Worm (Caenorhabditis elegans) whole organism, L4 larva: Measurements from ENCODE around the gene F54D5.3.

Experiments
- F10B5.3 ChIP-seq: sonication (generic microtip); optimal IDR thresholded peaks from 2 replicates; lab custom pipeline; 2016; ENCODE audit warnings: mild to moderate bottlenecking, missing genetic modification characterization, missing compliant biosample characterization
- F26F4.8 ChIP-seq: fragments of 200-800 bp; sonication (Bioruptor generic); conservative IDR thresholded peaks from 2 replicates; pipeline ENCODE4 v1.3.6; 2022; ENCODE audit warnings: missing genetic modification characterization, missing compliant biosample characterization
- R02D3.7 ChIP-seq: fragments of 150-350 bp; sonication (generic microtip); optimal IDR thresholded peaks from 3 replicates; lab custom pipeline; 2014; ENCODE audit warnings: missing biosample characterization, missing genetic modification characterization
- T26A8.4 ChIP-seq: fragments of 200-800 bp; sonication (Bioruptor generic); IDR thresholded peaks from 2 replicates; pipeline ENCODE4 v1.3.6; 2022; ENCODE audit warnings: missing genetic modification characterization, missing compliant biosample characterization
- Y105C5A.15 ChIP-seq: fragments of 200-800 bp; sonication (Bioruptor generic); IDR thresholded peaks from 2 replicates; pipeline ENCODE4 v1.3.6; 2022; ENCODE audit warnings: missing genetic modification characterization, missing compliant biosample characterization
- ZK337.2 ChIP-seq: fragments of 200-800 bp; sonication (Bioruptor generic); IDR thresholded peaks from 2 replicates; pipeline ENCODE4 v1.3.6; 2022; ENCODE audit warnings: missing genetic modification reagents, missing genetic modification characterization, missing compliant biosample characterization
- aha-1 ChIP-seq: fragments of 150-350 bp; peaks from one replicate; lab custom pipeline; 2014; ENCODE audit warnings: missing biosample characterization, missing genetic modification characterization
- aly-2 ChIP-seq: sonication (generic microtip); optimal IDR thresholded peaks from 2 replicates; lab custom pipeline; 2018; ENCODE audit warnings: missing biosample characterization, missing genetic modification characterization
- arid-1 ChIP-seq: fragments of 200-800 bp; sonication (Bioruptor generic); conservative IDR thresholded peaks from 2 replicates; pipeline ENCODE4 v1.3.6; 2022; ENCODE audit warnings: missing genetic modification reagents, missing genetic modification characterization, missing compliant biosample characterization
- ceh-20 ChIP-seq: fragments of 200-800 bp; sonication (Bioruptor generic); IDR thresholded peaks from 2 replicates; pipeline ENCODE4 v1.3.6; 2022; ENCODE audit warnings: missing genetic modification reagents, missing genetic modification characterization, missing compliant biosample characterization
- ceh-28 ChIP-seq: fragments of 150-350 bp; optimal IDR thresholded peaks from 2 replicates; lab custom pipeline; 2014; ENCODE audit warnings: missing biosample characterization, missing genetic modification reagents, missing genetic modification characterization
- ceh-82 ChIP-seq: sonication (generic microtip); optimal IDR thresholded peaks from 2 replicates; lab custom pipeline; 2017; ENCODE audit warnings: missing biosample characterization, missing genetic modification characterization
- ces-1 ChIP-seq: fragments of 150-350 bp; sonication (generic microtip); optimal IDR thresholded peaks from 4 replicates; lab custom pipeline; 2014; ENCODE audit warnings: missing biosample characterization, missing genetic modification reagents, missing genetic modification characterization
- cey-2 ChIP-seq: sonication (generic microtip); optimal IDR thresholded peaks from 3 replicates; lab custom pipeline; 2017; ENCODE audit warnings: missing genetic modification characterization, mild to moderate bottlenecking, missing compliant biosample characterization, antibody characterized with exemption, borderline replicate concordance; ENCODE audit not compliant: insufficient read depth
- ctbp-1 ChIP-seq: fragments of 200-800 bp; sonication (Bioruptor generic); IDR thresholded peaks from 2 replicates; pipeline ENCODE4 v1.3.6; 2022; ENCODE audit warnings: missing genetic modification reagents, missing genetic modification characterization, missing compliant biosample characterization
- daf-19 ChIP-seq: fragments of 200-800 bp; sonication (Bioruptor generic); conservative IDR thresholded peaks from 2 replicates; pipeline ENCODE4 v1.3.6; 2022; ENCODE audit warnings: missing genetic modification characterization, missing compliant biosample characterization
- daf-8 ChIP-seq: fragments of 200-800 bp; sonication (Bioruptor generic); IDR thresholded peaks from 2 replicates; pipeline ENCODE4 v1.3.6; 2022; ENCODE audit warnings: missing genetic modification characterization, missing compliant biosample characterization
- dmd-8 ChIP-seq: fragments of 200-800 bp; sonication (Bioruptor generic); IDR thresholded peaks from 2 replicates; pipeline ENCODE4 v1.3.6; 2022; ENCODE audit warnings: missing genetic modification characterization, missing compliant biosample characterization
- dpl-1 ChIP-seq: fragments of 150-350 bp; optimal IDR thresholded peaks from 2 replicates; lab custom pipeline; 2014; ENCODE audit warnings: missing biosample characterization, missing genetic modification reagents, missing genetic modification characterization
- duxl-1 ChIP-seq: sonication (generic microtip); optimal IDR thresholded peaks from 2 replicates; lab custom pipeline; 2016; ENCODE audit warnings: mild to moderate bottlenecking, missing genetic modification characterization, moderate library complexity, missing compliant biosample characterization; ENCODE audit not compliant: poor library complexity
- dve-1 ChIP-seq: sonication (generic microtip); optimal IDR thresholded peaks from 2 replicates; lab custom pipeline; 2017; ENCODE audit warnings: antibody characterized with exemption, mild to moderate bottlenecking, missing genetic modification characterization, missing compliant biosample characterization; ENCODE audit not compliant: insufficient read depth
- egl-43 ChIP-seq: fragments of 200-800 bp; sonication (Bioruptor generic); IDR thresholded peaks from 2 replicates; pipeline ENCODE4 v1.3.6; 2022; ENCODE audit warnings: missing genetic modification reagents, missing genetic modification characterization, missing compliant biosample characterization
- fkh-10 ChIP-seq: fragments of 150-350 bp; optimal IDR thresholded peaks from 2 replicates; lab custom pipeline; 2014; ENCODE audit warnings: missing biosample characterization, missing genetic modification reagents, missing genetic modification characterization
- hif-1 ChIP-seq, 2 experiments: sonication (generic microtip); optimal IDR thresholded peaks; 2 replicates each; lab custom pipeline; 2016 to 2017; ENCODE audit warnings: missing compliant biosample characterization in 2 of 2, missing genetic modification characterization in 2 of 2, missing genetic modification reagents in 2 of 2, missing genotype in 2 of 2, mild to moderate bottlenecking in 1 of 2
- lsy-2 ChIP-seq, 2 experiments: fragments of 150-350 bp in 1 of 2; sonication (generic microtip) in 1 of 2; optimal IDR thresholded peaks; 2 replicates each; lab custom pipeline; 2014 to 2017; ENCODE audit warnings: missing biosample characterization in 2 of 2, missing genetic modification characterization in 2 of 2
- madf-5 ChIP-seq, 2 experiments: fragments of 200-800 bp; sonication (Bioruptor generic); IDR thresholded peaks; 2 replicates each; pipeline ENCODE4 v1.3.6; 2022; ENCODE audit warnings: missing compliant biosample characterization in 2 of 2, missing genetic modification characterization in 2 of 2
- mdt-29 ChIP-seq: fragments of 200-800 bp; sonication (Bioruptor generic); IDR thresholded peaks from 2 replicates; pipeline ENCODE4 v1.3.6; 2022; ENCODE audit warnings: missing genetic modification reagents, missing genetic modification characterization, missing compliant biosample characterization
- mxl-2 ChIP-seq: fragments of 200-800 bp; sonication (Bioruptor generic); conservative IDR thresholded peaks from 2 replicates; pipeline ENCODE4 v1.3.6; 2022; ENCODE audit warnings: missing genetic modification reagents, missing genetic modification characterization, missing compliant biosample characterization
- nhr-102 ChIP-seq: sonication (generic microtip); optimal IDR thresholded peaks from 2 replicates; lab custom pipeline; 2016; ENCODE audit warnings: mild to moderate bottlenecking, missing genetic modification characterization, moderate library complexity, missing compliant biosample characterization
- nhr-11 ChIP-seq: fragments of 150-350 bp; optimal IDR thresholded peaks from 2 replicates; lab custom pipeline; 2014; ENCODE audit warnings: missing biosample characterization, missing genetic modification characterization
- nhr-25 ChIP-seq: sonication (generic microtip); optimal IDR thresholded peaks from 2 replicates; lab custom pipeline; 2017; ENCODE audit warnings: missing genetic modification characterization, mild to moderate bottlenecking, missing compliant biosample characterization, antibody characterized with exemption, moderate library complexity, borderline replicate concordance; ENCODE audit not compliant: insufficient read depth
- nhr-28 ChIP-seq: fragments of 150-350 bp; optimal IDR thresholded peaks from 2 replicates; lab custom pipeline; 2014; ENCODE audit warnings: missing biosample characterization, missing genetic modification characterization
- nhr-42 ChIP-seq: fragments of 200-800 bp; sonication (Bioruptor generic); IDR thresholded peaks from 2 replicates; pipeline ENCODE4 v1.3.6; 2022; ENCODE audit warnings: missing genetic modification characterization, missing compliant biosample characterization
- nhr-6 ChIP-seq: fragments of 150-350 bp; optimal IDR thresholded peaks from 2 replicates; lab custom pipeline; 2014; ENCODE audit warnings: missing biosample characterization, missing genetic modification characterization
- pha-4 ChIP-seq, 2 experiments: fragments of 150-350 bp in 1 of 2; fragments of 200-800 bp in 1 of 2; sonication (Bioruptor generic) in 1 of 2; IDR thresholded peaks in 1 of 2; optimal IDR thresholded peaks in 1 of 2; 2 replicates each; pipeline versions ENCODE4 v1.3.6 to Lab custom; 2014 to 2022; ENCODE audit warnings: missing genetic modification characterization in 2 of 2, missing genetic modification reagents in 2 of 2, missing biosample characterization in 1 of 2, missing compliant biosample characterization in 1 of 2
- rbr-2 ChIP-seq: sonication (generic microtip); optimal IDR thresholded peaks from 2 replicates; lab custom pipeline; 2016; ENCODE audit warnings: missing genotype, missing genetic modification characterization, missing compliant biosample characterization
- set-16 ChIP-seq: fragments of 200-800 bp; sonication (Bioruptor generic); IDR thresholded peaks from 2 replicates; pipeline ENCODE4 v1.3.6; 2022; ENCODE audit warnings: missing genetic modification reagents, missing genetic modification characterization, missing compliant biosample characterization
- skn-1 ChIP-seq: fragments of 150-350 bp; optimal IDR thresholded peaks from 2 replicates; lab custom pipeline; 2014; ENCODE audit warnings: missing biosample characterization, missing genetic modification characterization
- spr-1 ChIP-seq: sonication (generic microtip); optimal IDR thresholded peaks from 2 replicates; lab custom pipeline; 2016; ENCODE audit warnings: mild to moderate bottlenecking, missing genetic modification characterization, missing compliant biosample characterization
- spr-3 ChIP-seq: fragments of 200-800 bp; sonication (Bioruptor generic); optimal IDR thresholded peaks from 2 replicates; lab custom pipeline; 2018; ENCODE audit warnings: mild to moderate bottlenecking, missing genetic modification characterization, missing compliant biosample characterization
- tag-97 ChIP-seq: fragments of 200-800 bp; sonication (Bioruptor generic); IDR thresholded peaks from 2 replicates; pipeline ENCODE4 v1.3.6; 2022; ENCODE audit warnings: missing genetic modification characterization, missing compliant biosample characterization
- unc-39 ChIP-seq: sonication (generic microtip); optimal IDR thresholded peaks from 2 replicates; lab custom pipeline; 2017; ENCODE audit warnings: missing biosample characterization, missing genetic modification characterization
- unc-62 ChIP-seq, 3 experiments: fragments of 150-350 bp in 1 of 3; sonication (generic microtip); optimal IDR thresholded peaks in 2 of 3; peaks in 1 of 3; 1 replicate in 1 of 3; 2 replicates in 2 of 3; lab custom pipeline; 2014 to 2017; ENCODE audit warnings: missing biosample characterization in 3 of 3, missing genetic modification characterization in 3 of 3, missing genetic modification reagents in 3 of 3, missing genotype in 1 of 3
- vab-7 ChIP-seq: fragments of 200-800 bp; sonication (Bioruptor generic); IDR thresholded peaks from 2 replicates; pipeline ENCODE4 v1.3.6; 2022; ENCODE audit warnings: missing genetic modification reagents, missing genetic modification characterization, missing compliant biosample characterization
- zag-1 ChIP-seq: fragments of 150-350 bp; optimal IDR thresholded peaks from 2 replicates; lab custom pipeline; 2014; ENCODE audit warnings: missing biosample characterization, missing genetic modification characterization
- zip-11 ChIP-seq: fragments of 200-800 bp; sonication (Bioruptor generic); IDR thresholded peaks from 2 replicates; pipeline ENCODE4 v1.3.6; 2022; ENCODE audit warnings: missing genetic modification characterization, missing compliant biosample characterization
- zip-2 ChIP-seq: fragments of 150-350 bp; optimal IDR thresholded peaks from 2 replicates; lab custom pipeline; 2014; ENCODE audit warnings: missing biosample characterization, missing genetic modification characterization

F54D5.3 gene

DNA sequence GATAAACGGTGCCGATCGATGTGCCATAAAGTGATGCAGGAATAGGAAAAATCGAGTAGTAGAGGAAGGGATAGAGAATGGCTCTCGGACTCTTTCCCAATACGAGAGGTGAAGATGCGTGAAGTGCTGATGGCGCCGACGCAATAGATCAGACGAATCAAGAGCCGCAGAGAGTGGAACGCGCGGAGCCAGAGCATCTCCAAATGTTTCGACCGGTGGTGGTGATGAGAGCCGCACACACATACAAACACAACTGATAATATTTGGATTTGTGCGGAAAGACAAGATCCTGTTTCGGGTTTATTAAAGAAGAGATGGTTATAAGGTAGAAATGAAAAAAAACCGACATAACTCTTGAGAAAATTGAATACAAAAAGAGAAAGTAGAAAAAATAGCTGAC lies 7.5 kb upstream of the F54D5.3 start, which contains the start of gene F54D5.15:
Gene F54D5.15 (minus strand): TSS at position 101 of the 400 bp plus-strand sequence.
- no peak for TF ChIP-seq dpl-1 (GFP tag; lab: Kevin White, UChicago)
- TF ChIP-seq rbr-2 (tag; lab: Kevin White, UChicago), result no peak
- TF ChIP-seq ceh-20 (GFP tag; lab: Robert Waterston, UW), result no peak
- TF ChIP-seq nhr-28, result no peak
- no peak for TF ChIP-seq spr-3 (GFP tag; lab: Kevin White, UChicago)
- TF ChIP-seq madf-5 (GFP tag; IDR thresholded peaks at IDR 0.05; lab: Robert Waterston, UW), result no peak
- no peak for TF ChIP-seq nhr-102 (tag; lab: Kevin White, UChicago)
- no peak for TF ChIP-seq unc-39 (tag; lab: Kevin White, UChicago)
- TF ChIP-seq nhr-42 (GFP tag; lab: Robert Waterston, UW), result no peak
- no peak for TF ChIP-seq R02D3.7 (tag; lab: Kevin White, UChicago)
- no peak for TF ChIP-seq tag-97 (GFP tag; lab: Robert Waterston, UW)
- TF ChIP-seq skn-1 (tag; lab: Kevin White, UChicago), result no peak
- no peak for TF ChIP-seq lsy-2 (tag; optimal IDR thresholded peaks at IDR 0.05; lab: Kevin White, UChicago)
- no peak for TF ChIP-seq zip-11
- no peak for TF ChIP-seq F26F4.8 (GFP tag; lab: Robert Waterston, UW)

DNA sequence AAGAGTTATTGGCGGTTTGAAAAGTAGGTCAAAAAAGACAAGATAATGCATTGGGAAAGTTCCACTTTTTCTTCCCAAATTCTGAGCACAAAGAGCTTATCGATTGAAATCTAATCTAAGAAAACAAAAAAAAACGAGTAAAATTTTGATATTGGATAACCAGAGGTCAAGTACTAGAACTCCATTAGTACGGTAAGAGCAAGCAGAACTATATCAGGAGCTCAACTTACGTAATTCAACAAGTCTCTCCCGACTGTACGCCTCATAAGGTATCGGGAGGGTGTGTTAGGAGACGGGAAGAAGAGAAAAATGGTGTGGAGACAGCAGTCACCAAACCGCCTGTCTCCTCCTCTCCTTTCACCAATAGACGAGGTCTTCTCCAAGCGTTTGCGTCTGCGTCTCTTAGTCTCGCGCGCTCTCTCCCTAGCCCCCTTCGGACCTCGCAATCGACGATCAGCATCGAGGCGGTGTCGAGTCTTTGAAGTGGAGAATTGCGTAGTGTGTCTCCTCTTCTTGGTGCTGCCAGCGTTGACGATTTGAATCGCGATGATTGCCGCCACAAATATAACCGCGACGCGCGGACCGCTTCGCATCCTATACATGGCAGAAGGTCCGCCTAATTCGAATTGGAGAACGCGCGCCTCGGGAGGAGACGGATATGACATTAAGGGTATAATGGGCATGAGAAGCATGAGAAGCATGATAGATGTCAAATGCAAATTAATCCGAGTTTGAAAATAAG lies 4.5 kb upstream of the F54D5.3 start, which contains the start of gene F54D5.5:
Gene F54D5.5 (minus strand): TSS at position 51 of the 742 bp plus-strand sequence.
- TF ChIP-seq fkh-10 (GFP tag; lab: Kevin White, UChicago) (no peak), zag-1 (tag; lab: Kevin White, UChicago) (no peak), spr-1 (tag; lab: Kevin White, UChicago) (no peak), aha-1 (tag; lab: Kevin White, UChicago) (peak; percentile 43), hif-1 (tag; optimal IDR thresholded peaks at IDR 0.05; lab: Kevin White, UChicago) (no peak), nhr-25 (tag; lab: Kevin White, UChicago) (no peak), zip-11 (no peak), Y105C5A.15 (no peak), dmd-8 (GFP tag; lab: Robert Waterston, UW) (no peak), nhr-11 (no peak), F10B5.3 (tag; lab: Kevin White, UChicago) (no peak), ceh-82 (tag; lab: Kevin White, UChicago) (no peak), arid-1 (GFP tag; lab: Robert Waterston, UW) (no peak), mdt-29 (GFP tag; lab: Robert Waterston, UW) (no peak), pha-4 (GFP tag; IDR thresholded peaks at IDR 0.05; lab: Robert Waterston, UW) (no peak), pha-4 (tag; optimal IDR thresholded peaks at IDR 0.05; lab: Kevin White, UChicago) (no peak), daf-8 (GFP tag; lab: Robert Waterston, UW) (no peak), cey-2 (tag; lab: Kevin White, UChicago) (no peak), ZK337.2 (GFP tag; lab: Robert Waterston, UW) (no peak), vab-7 (GFP tag; lab: Robert Waterston, UW) (no peak), ctbp-1 (GFP tag; lab: Robert Waterston, UW) (no peak), F26F4.8 (GFP tag; lab: Robert Waterston, UW) (no peak), zip-2 (tag; lab: Kevin White, UChicago) (no peak), ceh-20 (GFP tag; lab: Robert Waterston, UW) (no peak), unc-62 (GFP tag; optimal IDR thresholded peaks at IDR 0.05 in 1 of 2; lab: Kevin White, UChicago) (peak in 1 of 2 experiments; percentile 31), unc-62 (tag; optimal IDR thresholded peaks at IDR 0.05; lab: Kevin White, UChicago) (no peak), madf-5 (GFP tag; IDR thresholded peaks at IDR 0.05; lab: Robert Waterston, UW) (0 out of 4 replicates have a peak, but pooled peaks of 1 of the 2 experiments have one; percentile 60), ceh-28 (tag; lab: Kevin White, UChicago) (no peak), T26A8.4 (GFP tag; lab: Robert Waterston, UW) (no peak), duxl-1 (tag; lab: Kevin White, UChicago) (no peak), aly-2 (tag; lab: Kevin White, UChicago) (no peak), daf-19 (GFP tag; lab: Robert Waterston, UW) (no peak), set-16 (peak; percentile 68), nhr-6 (tag; lab: Kevin White, UChicago) (peak; percentile 37), ces-1 (GFP tag; lab: Kevin White, UChicago) (no peak), egl-43 (GFP tag; lab: Robert Waterston, UW) (peak; percentile 69; the same call in 1 of the 2 replicates), dve-1 (tag; lab: Kevin White, UChicago) (no peak), mxl-2 (GFP tag; lab: Robert Waterston, UW) (no peak)
